Fruit fly (Drosophila melanogaster) whole organism, embryonic: ENCODE results near the gene BORCS5.

ENCODE experiments used
- CG10274 ChIP-seq: fragments of 200-800 bp; sonication (Bioruptor generic); optimal IDR thresholded peaks from 3 replicates; lab custom pipeline; 2017; ENCODE audit warnings: missing biosample characterization, mild to moderate bottlenecking, missing genetic modification characterization
- CG11093 ChIP-seq: fragments of 200-800 bp; sonication (Bioruptor generic); IDR thresholded peaks from 3 replicates; pipeline ENCODE4 v1.3.6; 2022; ENCODE audit warnings: missing biosample characterization, missing genetic modification characterization
- CG11398 ChIP-seq: fragments of 200-800 bp; sonication (Bioruptor generic); optimal IDR thresholded peaks from 2 replicates; lab custom pipeline; 2016; ENCODE audit warnings: missing biosample characterization, missing genetic modification characterization
- CG11696 ChIP-seq: fragments of 200-800 bp; sonication (Bioruptor generic); IDR thresholded peaks from 2 replicates; pipeline ENCODE4 v1.3.6; 2022; ENCODE audit warnings: missing biosample characterization, missing genetic modification characterization
- CG12155 ChIP-seq: fragments of 200-800 bp; sonication (Bioruptor generic); optimal IDR thresholded peaks from 3 replicates; lab custom pipeline; 2016; ENCODE audit warnings: missing biosample characterization, missing genetic modification characterization
- CG12769 ChIP-seq: fragments of 200-800 bp; sonication (Bioruptor generic); optimal IDR thresholded peaks from 2 replicates; lab custom pipeline; 2019; ENCODE audit warnings: missing biosample characterization, mild to moderate bottlenecking, missing genetic modification characterization, moderate library complexity
- CG13287 ChIP-seq: fragments of 200-800 bp; sonication (Bioruptor generic); IDR thresholded peaks from 2 replicates; pipeline ENCODE4 v1.3.6; 2022; ENCODE audit warnings: missing biosample characterization, missing genetic modification characterization; ENCODE audit not compliant: partially characterized antibody
- CG14014 ChIP-seq: fragments of 200-800 bp; sonication (Bioruptor generic); IDR thresholded peaks from 2 replicates; pipeline ENCODE4 v1.3.6; 2022; ENCODE audit warnings: missing biosample characterization, missing genetic modification characterization
- CG15269 ChIP-seq: fragments of 200-800 bp; sonication (Bioruptor generic); optimal IDR thresholded peaks from 2 replicates; lab custom pipeline; 2018; ENCODE audit warnings: missing biosample characterization, mild to moderate bottlenecking, missing genetic modification characterization, moderate library complexity
- CG18476 ChIP-seq: fragments of 200-800 bp; sonication (Bioruptor generic); optimal IDR thresholded peaks from 2 replicates; lab custom pipeline; 2016; ENCODE audit warnings: missing biosample characterization, mild to moderate bottlenecking, missing genetic modification characterization
- CG2116 ChIP-seq: fragments of 200-800 bp; sonication (Bioruptor generic); optimal IDR thresholded peaks from 3 replicates; lab custom pipeline; 2018; ENCODE audit warnings: missing biosample characterization, mild to moderate bottlenecking, missing genetic modification characterization
- CG4404 ChIP-seq: fragments of 200-800 bp; sonication (Bioruptor generic); IDR thresholded peaks from 2 replicates; pipeline ENCODE4 v1.3.6; 2022; ENCODE audit warnings: missing biosample characterization, missing genetic modification characterization
- CG6683 ChIP-seq: fragments of 200-800 bp; sonication (Bioruptor generic); optimal IDR thresholded peaks from 2 replicates; lab custom pipeline; 2017; ENCODE audit warnings: missing biosample characterization, mild to moderate bottlenecking, missing genetic modification characterization, missing genetic modification reagents
- CG7745 ChIP-seq: fragments of 200-800 bp; sonication (Bioruptor generic); optimal IDR thresholded peaks from 2 replicates; lab custom pipeline; 2018; ENCODE audit warnings: missing biosample characterization, mild to moderate bottlenecking, missing genetic modification characterization, moderate library complexity
- CG7963 ChIP-seq: fragments of 200-800 bp; sonication (Bioruptor generic); IDR thresholded peaks from 3 replicates; pipeline ENCODE4 v1.3.6; 2022; ENCODE audit warnings: missing biosample characterization, missing genetic modification characterization; ENCODE audit not compliant: partially characterized antibody
- CG8290 ChIP-seq, 3 experiments: fragments of 200-800 bp; sonication (Bioruptor generic); optimal IDR thresholded peaks; 2 replicates each; lab custom pipeline; 2016 to 2019; ENCODE audit warnings: missing biosample characterization in 3 of 3, missing genetic modification characterization in 3 of 3, mild to moderate bottlenecking in 2 of 3, moderate library complexity in 1 of 3
- CG8924 ChIP-seq: fragments of 200-800 bp; optimal IDR thresholded peaks from 3 replicates; lab custom pipeline; 2019; ENCODE audit warnings: missing biosample characterization, mild to moderate bottlenecking, missing genetic modification characterization, moderate library complexity
- CkIIα-i1 ChIP-seq: fragments of 200-800 bp; sonication (Bioruptor generic); IDR thresholded peaks from 2 replicates; pipeline ENCODE4 v1.3.6; 2022; ENCODE audit warnings: missing biosample characterization, missing genetic modification characterization
- Dip3 ChIP-seq: fragments of 200-800 bp; sonication (Bioruptor generic); optimal IDR thresholded peaks from 3 replicates; lab custom pipeline; 2016; ENCODE audit warnings: missing biosample characterization, missing genetic modification characterization
- Doc3 ChIP-seq: fragments of 200-800 bp; sonication (Bioruptor generic); IDR thresholded peaks from 3 replicates; pipeline ENCODE4 v1.3.6; 2022; ENCODE audit warnings: missing biosample characterization, missing genetic modification characterization; ENCODE audit not compliant: partially characterized antibody
- E2f2 ChIP-seq: fragments of 200-800 bp; sonication (Bioruptor generic); IDR thresholded peaks from 2 replicates; pipeline ENCODE4 v1.3.6; 2022; ENCODE audit warnings: missing biosample characterization, missing genetic modification characterization
- ERR ChIP-seq: fragments of 200-800 bp; sonication (Bioruptor generic); optimal IDR thresholded peaks from 2 replicates; lab custom pipeline; 2016; ENCODE audit warnings: missing biosample characterization, missing genetic modification characterization
- Gug ChIP-seq: fragments of 200-800 bp; sonication (Bioruptor generic); IDR thresholded peaks from 4 replicates; pipeline ENCODE4 v1.3.6; 2022; ENCODE audit warnings: missing biosample characterization, missing genetic modification characterization
- H2.0 ChIP-seq: fragments of 200-800 bp; sonication (Bioruptor generic); IDR thresholded peaks from 2 replicates; pipeline ENCODE4 v1.3.6; 2022; ENCODE audit warnings: missing biosample characterization, missing genetic modification characterization
- HHEX ChIP-seq: fragments of 200-800 bp; sonication (Bioruptor generic); optimal IDR thresholded peaks from 3 replicates; lab custom pipeline; 2017; ENCODE audit warnings: missing biosample characterization, mild to moderate bottlenecking, missing genetic modification characterization, missing genetic modification reagents
- HLH4C ChIP-seq: fragments of 200-800 bp; sonication (Bioruptor generic); IDR thresholded peaks from 3 replicates; pipeline ENCODE4 v1.3.6; 2022; ENCODE audit warnings: missing biosample characterization, missing genetic modification characterization; ENCODE audit not compliant: partially characterized antibody
- Hmr ChIP-seq: fragments of 200-800 bp; sonication (Bioruptor generic); optimal IDR thresholded peaks from 3 replicates; lab custom pipeline; 2017; ENCODE audit warnings: mild to moderate bottlenecking, missing biosample characterization, missing genetic modification reagents, missing genetic modification characterization
- Mad ChIP-seq: fragments of 200-800 bp; sonication (Bioruptor generic); optimal IDR thresholded peaks from 2 replicates; lab custom pipeline; 2016; ENCODE audit warnings: missing biosample characterization, missing genetic modification characterization
- Myb ChIP-seq: fragments of 200-800 bp; sonication (Bioruptor generic); optimal IDR thresholded peaks from 2 replicates; lab custom pipeline; 2016; ENCODE audit warnings: missing biosample characterization, missing genetic modification characterization
- Nf-YB ChIP-seq: fragments of 200-800 bp; sonication (Bioruptor generic); optimal IDR thresholded peaks from 3 replicates; lab custom pipeline; 2019; ENCODE audit warnings: missing biosample characterization, mild to moderate bottlenecking, missing genetic modification characterization, moderate library complexity
- Sox100B ChIP-seq: fragments of 200-800 bp; sonication (Bioruptor generic); optimal IDR thresholded peaks from 3 replicates; lab custom pipeline; 2018; ENCODE audit warnings: missing biosample characterization, mild to moderate bottlenecking, missing genetic modification characterization
- Taf1 ChIP-seq: fragments of 200-800 bp; sonication (Bioruptor generic); IDR thresholded peaks from 2 replicates; pipeline ENCODE4 v1.3.6; 2022; ENCODE audit warnings: missing biosample characterization, missing genetic modification characterization
- Tbp ChIP-seq: fragments of >200 bp; optimal IDR thresholded peaks from 2 replicates; lab custom pipeline; 2018; ENCODE audit warnings: missing biosample characterization, missing genetic modification characterization
- Usf ChIP-seq: fragments of 200-800 bp; sonication (Bioruptor generic); optimal IDR thresholded peaks from 2 replicates; lab custom pipeline; 2017; ENCODE audit warnings: missing genotype, missing biosample characterization, missing genetic modification characterization
- btn ChIP-seq: fragments of 200-800 bp; sonication (Bioruptor generic); optimal IDR thresholded peaks from 2 replicates; lab custom pipeline; 2016; ENCODE audit warnings: missing biosample characterization, missing genetic modification characterization
- ci ChIP-seq: fragments of 200-800 bp; sonication (Bioruptor generic); IDR thresholded peaks from 3 replicates; pipeline ENCODE4 v1.3.6; 2022; ENCODE audit warnings: missing biosample characterization, missing genetic modification characterization
- ems ChIP-seq: fragments of 200-800 bp; sonication (Bioruptor generic); optimal IDR thresholded peaks from 3 replicates; lab custom pipeline; 2016; ENCODE audit warnings: missing biosample characterization, missing genetic modification characterization
- eyg ChIP-seq: fragments of 200-800 bp; sonication (Bioruptor generic); optimal IDR thresholded peaks from 3 replicates; lab custom pipeline; 2016; ENCODE audit warnings: missing biosample characterization, missing genetic modification characterization
- grau ChIP-seq: fragments of 200-800 bp; optimal IDR thresholded peaks from 3 replicates; lab custom pipeline; 2019; ENCODE audit warnings: missing biosample characterization, mild to moderate bottlenecking, missing genetic modification characterization, moderate library complexity
- grn ChIP-seq: fragments of 200-800 bp; sonication (Bioruptor generic); optimal IDR thresholded peaks from 3 replicates; lab custom pipeline; 2017; ENCODE audit warnings: missing biosample characterization, missing genetic modification characterization
- gsb ChIP-seq: fragments of 200-800 bp; sonication (Bioruptor generic); IDR thresholded peaks from 2 replicates; pipeline ENCODE4 v1.3.6; 2022; ENCODE audit warnings: missing biosample characterization, missing genetic modification characterization
- her ChIP-seq: fragments of 200-800 bp; sonication (Bioruptor generic); optimal IDR thresholded peaks from 2 replicates; lab custom pipeline; 2016; ENCODE audit warnings: missing biosample characterization, missing genetic modification characterization
- kah ChIP-seq: fragments of 200-800 bp; sonication (Bioruptor generic); optimal IDR thresholded peaks from 2 replicates; lab custom pipeline; 2018; ENCODE audit warnings: missing biosample characterization, mild to moderate bottlenecking, missing genetic modification characterization
- lilli ChIP-seq: fragments of 200-800 bp; sonication (Bioruptor generic); optimal IDR thresholded peaks from 3 replicates; lab custom pipeline; 2016; ENCODE audit warnings: missing biosample characterization, missing genetic modification characterization
- mam ChIP-seq: fragments of 200-800 bp; sonication (Bioruptor generic); optimal IDR thresholded peaks from 3 replicates; lab custom pipeline; 2016; ENCODE audit warnings: missing biosample characterization, missing genetic modification characterization
- mld ChIP-seq: fragments of 200-800 bp; sonication (Bioruptor generic); IDR thresholded peaks from 3 replicates; pipeline ENCODE4 v1.3.6; 2022; ENCODE audit warnings: missing biosample characterization, missing genetic modification characterization; ENCODE audit not compliant: partially characterized antibody
- nerfin-2 ChIP-seq: fragments of 200-800 bp; sonication (Bioruptor generic); IDR thresholded peaks from 2 replicates; pipeline ENCODE4 v1.3.6; 2022; ENCODE audit warnings: missing biosample characterization, missing genetic modification characterization; ENCODE audit not compliant: partially characterized antibody
- row ChIP-seq: fragments of 200-800 bp; sonication (Bioruptor generic); IDR thresholded peaks from 3 replicates; pipeline ENCODE4 v1.3.6; 2022; ENCODE audit warnings: missing biosample characterization, missing genetic modification characterization
- run ChIP-seq: fragments of 200-800 bp; sonication (Bioruptor generic); optimal IDR thresholded peaks from 3 replicates; lab custom pipeline; 2018; ENCODE audit warnings: missing biosample characterization, mild to moderate bottlenecking, missing genetic modification characterization
- sqz ChIP-seq: fragments of 200-800 bp; sonication (Bioruptor generic); optimal IDR thresholded peaks from 3 replicates; lab custom pipeline; 2018; ENCODE audit warnings: missing biosample characterization, mild to moderate bottlenecking, missing genetic modification characterization
- zen2 ChIP-seq: fragments of 200-800 bp; sonication (Bioruptor generic); IDR thresholded peaks from 3 replicates; pipeline ENCODE4 v1.3.6; 2022; ENCODE audit warnings: missing biosample characterization, missing genetic modification characterization; ENCODE audit not compliant: partially characterized antibody

Gene BORCS5

dm6 chrX:11852310-11852709, 20.3 kb downstream of the BORCS5 start, which contains the start of gene p24-1 (continued):
- peak; percentile 59 for TF ChIP-seq ERR (GFP tag; lab: Kevin White, UChicago)
- peak; percentile 50 for TF ChIP-seq Hmr (GFP tag; lab: Kevin White, UChicago)
- peak; percentile 81 for TF ChIP-seq mld (GFP tag; lab: Robert Waterston, UW)
- TF ChIP-seq nerfin-2 (GFP tag; lab: Robert Waterston, UW), result peak; percentile 69
- TF ChIP-seq CG7963, result peak; percentile 74
- peak; percentile 73 for TF ChIP-seq CG12155 (GFP tag; lab: Kevin White, UChicago)
- TF ChIP-seq zen2, result peak; percentile 60; the same call in 1 of the 3 replicates
- TF ChIP-seq CG6683 (GFP tag; lab: Kevin White, UChicago), result no peak
- TF ChIP-seq sqz (GFP tag; lab: Kevin White, UChicago), result no peak
- TF ChIP-seq CG10274 (GFP tag; lab: Kevin White, UChicago), result no peak
- peak; percentile 42 for TF ChIP-seq Dip3 (GFP tag; lab: Kevin White, UChicago)
- TF ChIP-seq HHEX (GFP tag; lab: Kevin White, UChicago), result peak; percentile 25
- peak; percentile 17 for TF ChIP-seq ems (GFP tag; lab: Kevin White, UChicago)
- TF ChIP-seq HLH4C, result peak; percentile 83
- no peak for TF ChIP-seq btn (GFP tag; lab: Kevin White, UChicago)
- peak; percentile 30 for TF ChIP-seq CG12769 (tag; lab: Kevin White, UChicago)
- TF ChIP-seq kah (GFP tag; lab: Kevin White, UChicago), result no peak
- TF ChIP-seq Nf-YB (GFP tag; lab: Kevin White, UChicago), result no peak
- TF ChIP-seq run (tag; lab: Kevin White, UChicago), result no peak
- no peak for TF ChIP-seq CG11093 (GFP tag; lab: Robert Waterston, UW)
- TF ChIP-seq CG18476 (GFP tag; lab: Kevin White, UChicago), result peak; percentile 27
- no peak for TF ChIP-seq grn (GFP tag; lab: Kevin White, UChicago)
- TF ChIP-seq CG4404 (GFP tag; lab: Robert Waterston, UW), result no peak
- no peak for TF ChIP-seq Sox100B (GFP tag; lab: Kevin White, UChicago)
- no peak for TF ChIP-seq gsb
- peak; percentile 87 for TF ChIP-seq CG8290 (GFP tag; optimal IDR thresholded peaks at IDR 0.05; lab: Kevin White, UChicago)
- peak in 1 of 2 experiments; percentile 91 for TF ChIP-seq CG8290 (tag; optimal IDR thresholded peaks at IDR 0.05; lab: Kevin White, UChicago)
- no peak for TF ChIP-seq eyg
- peak; percentile 20; the same call in 1 of the 3 replicates for TF ChIP-seq ci
- TF ChIP-seq Myb (GFP tag; lab: Kevin White, UChicago), result peak; percentile 55
- no peak for TF ChIP-seq H2.0 (GFP tag; lab: Robert Waterston, UW)
- TF ChIP-seq her, result peak; percentile 66
- no peak for TF ChIP-seq Usf (GFP tag; lab: Kevin White, UChicago)
- TF ChIP-seq E2f2 (GFP tag; lab: Robert Waterston, UW), result peak; percentile 94
- peak; percentile 40 for TF ChIP-seq grau (tag; lab: Kevin White, UChicago)
- TF ChIP-seq CG13287 (GFP tag; lab: Robert Waterston, UW), result peak; percentile 91
- no peak for TF ChIP-seq Mad (GFP tag; lab: Kevin White, UChicago)
- TF ChIP-seq Gug (GFP tag; lab: Robert Waterston, UW), result peak; percentile 56; the same call in 2 of the 4 replicates
- peak; percentile 23 for TF ChIP-seq CG15269
- no peak for TF ChIP-seq Taf1 (GFP tag; lab: Robert Waterston, UW)
- TF ChIP-seq CG8924 (tag; lab: Kevin White, UChicago), result no peak
- TF ChIP-seq row (GFP tag; lab: Robert Waterston, UW), result peak; percentile 54
- no peak for TF ChIP-seq CG7745
- peak; percentile 68 for TF ChIP-seq mam (GFP tag; lab: Kevin White, UChicago)
- no peak for TF ChIP-seq CG11398 (GFP tag; lab: Kevin White, UChicago)
- TF ChIP-seq Doc3 (GFP tag; lab: Robert Waterston, UW), result peak; percentile 70
- no peak for TF ChIP-seq Tbp (GFP tag; lab: Kevin White, UChicago)
- peak; percentile 90 for TF ChIP-seq CG2116
- TF ChIP-seq CkIIα-i1, result no peak
- no peak for TF ChIP-seq CG14014 (GFP tag; lab: Robert Waterston, UW)
- peak; percentile 67 for TF ChIP-seq lilli (GFP tag; lab: Kevin White, UChicago)
- TF ChIP-seq CG11696, result no peak
